Fruit fly (Drosophila melanogaster): ENCODE measurements around the gene nAChRbeta1.
A peak's percentile ranks its signal among the peaks of the same experiment; 100 is the strongest.

Gene nAChRbeta1

dm6 chr3L:4472768-4473167, 43.6 kb downstream of the nAChRbeta1 start, which contains the start of gene CG11349:
TSS of gene CG11349 (plus strand) at chr3L:4473068.
- TF ChIP-seq fd59A (GFP tag; optimal IDR thresholded peaks at IDR 0.05) (no peak), Eip78C (GFP tag) (no peak), eg (GFP tag; IDR thresholded peaks at IDR 0.05) (no peak), Eip75B (GFP tag; optimal IDR thresholded peaks at IDR 0.05) (no peak), dac (GFP tag; optimal IDR thresholded peaks at IDR 0.05) (no peak), ss (GFP tag; optimal IDR thresholded peaks at IDR 0.05) (no peak), CG1621 (tag; optimal IDR thresholded peaks at IDR 0.05) (no peak), Sox15 (GFP tag; optimal IDR thresholded peaks at IDR 0.05) (no peak), Smox (GFP tag; optimal IDR thresholded peaks at IDR 0.05) (no peak), Hr4 (GFP tag; optimal IDR thresholded peaks at IDR 0.05) (no peak), vri (GFP tag; optimal IDR thresholded peaks at IDR 0.05) (no peak), Hr38 (GFP tag; optimal IDR thresholded peaks at IDR 0.05) (no peak), CG9139 (GFP tag; optimal IDR thresholded peaks at IDR 0.05) (no peak), CG34406 (GFP tag; optimal IDR thresholded peaks at IDR 0.05) (no peak), CG31627 (GFP tag; optimal IDR thresholded peaks at IDR 0.05) (no peak), fd85E (GFP tag; optimal IDR thresholded peaks at IDR 0.05) (no peak), topi (GFP tag; optimal IDR thresholded peaks at IDR 0.05) (no peak), Hr39 (GFP tag; optimal IDR thresholded peaks at IDR 0.05) (no peak), lz (GFP tag; optimal IDR thresholded peaks at IDR 0.05) (no peak), svp (GFP tag) (no peak)

- TF ChIP-seq OdsH (GFP tag; optimal IDR thresholded peaks at IDR 0.05): peak; percentile 50
- TF ChIP-seq CG7368 (GFP tag; optimal IDR thresholded peaks at IDR 0.05): peak; percentile 36
- peak; percentile 71 for TF ChIP-seq net (GFP tag; optimal IDR thresholded peaks at IDR 0.05)
- TF ChIP-seq acj6 (GFP tag; optimal IDR thresholded peaks at IDR 0.05): peak; percentile 28
- TF ChIP-seq CG11762 (GFP tag; optimal IDR thresholded peaks at IDR 0.05; ENCODE audit: insufficient read depth): peak; percentile 26
- TF ChIP-seq Sox14 (GFP tag; optimal IDR thresholded peaks at IDR 0.05): no peak
- no peak for TF ChIP-seq Gug (GFP tag; IDR thresholded peaks at IDR 0.05)
- peak; percentile 23 for TF ChIP-seq lz (GFP tag; optimal IDR thresholded peaks at IDR 0.05)
- no peak for TF ChIP-seq Hr39 (GFP tag; optimal IDR thresholded peaks at IDR 0.05)
- peak; percentile 11 for TF ChIP-seq spab (GFP tag; optimal IDR thresholded peaks at IDR 0.05)
- no peak for TF ChIP-seq Blimp-1 (GFP tag; optimal IDR thresholded peaks at IDR 0.05)
- peak; percentile 90 for TF ChIP-seq Eip78C (GFP tag)
- peak; percentile 60 for TF ChIP-seq pdm3 (GFP tag; optimal IDR thresholded peaks at IDR 0.05)
- peak; percentile 22 for TF ChIP-seq CG16779 (tag; optimal IDR thresholded peaks at IDR 0.05)
- TF ChIP-seq CG15336 (GFP tag; IDR thresholded peaks at IDR 0.05): peak; percentile 48; the same call in 1 of the 2 replicates
- TF ChIP-seq CG31627 (GFP tag; optimal IDR thresholded peaks at IDR 0.05): no peak
- peak; percentile 33 for TF ChIP-seq CG8319 (GFP tag; optimal IDR thresholded peaks at IDR 0.05)
- TF ChIP-seq CG4318 (GFP tag; optimal IDR thresholded peaks at IDR 0.05): no peak
- TF ChIP-seq Eip75B (GFP tag; optimal IDR thresholded peaks at IDR 0.05): peak; percentile 40
- no peak for TF ChIP-seq dsx (GFP tag; optimal IDR thresholded peaks at IDR 0.05; ENCODE audit: poor library complexity, severe bottlenecking)
- peak; percentile 31 for TF ChIP-seq CG32006 (GFP tag; optimal IDR thresholded peaks at IDR 0.05)
- TF ChIP-seq Smox (GFP tag; optimal IDR thresholded peaks at IDR 0.05): peak; percentile 17
- TF ChIP-seq Ets96B (tag; optimal IDR thresholded peaks at IDR 0.05): no peak
- peak in 1 of 2 experiments; percentile 35 for TF ChIP-seq salr (GFP tag; optimal IDR thresholded peaks at IDR 0.05)
- peak; percentile 52 for TF ChIP-seq achi (GFP tag; optimal IDR thresholded peaks at IDR 0.05)
- TF ChIP-seq eg (GFP tag; IDR thresholded peaks at IDR 0.05): peak; percentile 83
- TF ChIP-seq CG6163 (GFP tag; IDR thresholded peaks at IDR 0.05): peak; percentile 82
- peak; percentile 3 for TF ChIP-seq fd59A (GFP tag; optimal IDR thresholded peaks at IDR 0.05)
- peak; percentile 49 for TF ChIP-seq CG34406 (GFP tag; optimal IDR thresholded peaks at IDR 0.05)
- TF ChIP-seq dac (GFP tag; optimal IDR thresholded peaks at IDR 0.05): peak; percentile 46
- TF ChIP-seq CG9139 (GFP tag; optimal IDR thresholded peaks at IDR 0.05): peak; percentile 40
- TF ChIP-seq Eip93F (GFP tag; optimal IDR thresholded peaks at IDR 0.05): no peak
- TF ChIP-seq Met (GFP tag; optimal IDR thresholded peaks at IDR 0.05): peak; percentile 37
- TF ChIP-seq CG1621 (tag; optimal IDR thresholded peaks at IDR 0.05): no peak
- TF ChIP-seq ss (GFP tag; optimal IDR thresholded peaks at IDR 0.05): peak in 1 of 2 experiments; percentile 62
- no peak for TF ChIP-seq CG10631 (GFP tag; optimal IDR thresholded peaks at IDR 0.05)
- no peak for TF ChIP-seq Ets21C (GFP tag; optimal IDR thresholded peaks at IDR 0.05)
- no peak for TF ChIP-seq CG11294 (GFP tag; IDR thresholded peaks at IDR 0.05)
- TF ChIP-seq topi (GFP tag; optimal IDR thresholded peaks at IDR 0.05): peak; percentile 19
- peak; percentile 14 for TF ChIP-seq CG6808 (GFP tag; optimal IDR thresholded peaks at IDR 0.05)
- peak; percentile 51 for TF ChIP-seq svp (GFP tag)
- TF ChIP-seq CG8119 (GFP tag; IDR thresholded peaks at IDR 0.05): peak; percentile 23; the same call in 1 of the 3 replicates
- TF ChIP-seq esn (GFP tag; optimal IDR thresholded peaks at IDR 0.05): no peak
Observed at dm6 chr3L:4474946-4475470, 45.9 kb downstream of the nAChRbeta1 start.

Measured in whole organism, prepupa.